1 fruit fly cellular context compared by ENCODE assay signal in the genomic region with DNA sequence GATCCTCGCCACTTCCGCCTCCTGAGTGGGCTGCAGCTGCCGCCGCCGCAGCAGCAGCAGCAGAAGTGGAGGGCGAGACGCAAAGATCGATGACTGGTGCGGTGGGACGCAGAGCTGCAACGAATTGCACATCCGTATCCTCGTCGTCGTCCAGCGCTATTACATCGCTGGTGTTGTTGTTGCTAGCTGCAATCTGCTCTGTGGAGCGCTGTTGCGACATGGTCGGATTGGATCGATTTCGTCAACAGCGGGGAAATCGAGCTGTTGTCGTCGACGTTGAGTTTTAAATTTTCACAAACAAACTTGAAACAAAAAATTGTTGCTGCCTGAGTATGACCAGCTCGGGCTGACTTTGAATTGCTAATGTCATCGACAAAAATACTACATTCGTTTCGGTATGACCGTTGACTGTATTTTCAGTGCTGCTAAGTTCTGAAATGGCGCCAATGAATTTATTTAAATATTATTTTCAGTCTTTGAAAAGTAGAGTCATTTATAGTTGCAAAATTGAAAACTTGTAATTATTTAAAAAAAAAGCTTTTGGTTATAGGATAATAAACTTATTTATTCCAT.
TF ChIP-seq lines count a peak whose summit lies in the region.

A gene (minus strand): TSS at position 369 of the 573 bp plus-strand sequence.

TF ChIP-seq in whole organism, embryonic, 481 proteins besides CTCF, POLR2A, EP300 and RAD21 (continued from another document):
- TF ChIP-seq Max (GFP tag; optimal IDR thresholded peaks at IDR 0.05; lab: Kevin White, UChicago) (peak; percentile 7), CG8924 (tag; optimal IDR thresholded peaks at IDR 0.05; lab: Kevin White, UChicago) (peak; percentile 21), crol (GFP tag; IDR thresholded peaks at IDR 0.05; lab: Robert Waterston, UW) (peak; percentile 57; the same call in 1 of the 2 replicates), CG17829 (tag; optimal IDR thresholded peaks at IDR 0.05; lab: Kevin White, UChicago) (peak; percentile 27), lbe (GFP tag; optimal IDR thresholded peaks at IDR 0.05; lab: Kevin White, UChicago) (peak; percentile 24), vvl (GFP tag; IDR thresholded peaks at IDR 0.05; lab: Robert Waterston, UW) (peak; percentile 61; the same call in 1 of the 2 replicates), CG9797 (GFP tag; optimal IDR thresholded peaks at IDR 0.05; lab: Kevin White, UChicago) (peak; percentile 89), PHDP (tag; optimal IDR thresholded peaks at IDR 0.05; lab: Kevin White, UChicago) (peak; percentile 13), Myb (GFP tag; optimal IDR thresholded peaks at IDR 0.05; lab: Kevin White, UChicago) (peak; percentile 64), Dp (GFP tag; optimal IDR thresholded peaks at IDR 0.05; lab: Kevin White, UChicago) (peak; percentile 94), insv (GFP tag; optimal IDR thresholded peaks at IDR 0.05; lab: Kevin White, UChicago) (peak in 1 of 2 experiments; percentile 0), nmo (GFP tag; optimal IDR thresholded peaks at IDR 0.05; lab: Kevin White, UChicago) (peak; percentile 4), ham (GFP tag; IDR thresholded peaks at IDR 0.05; lab: Robert Waterston, UW) (no peak), CG17361 (GFP tag; IDR thresholded peaks at IDR 0.05; lab: Robert Waterston, UW) (peak; percentile 24; the same call in 1 of the 3 replicates), Dbx (GFP tag; IDR thresholded peaks at IDR 0.05; lab: Robert Waterston, UW) (0 out of 3 replicates have a peak, but pooled peaks have one; percentile 15), CG3726 (GFP tag; IDR thresholded peaks at IDR 0.05; lab: Robert Waterston, UW) (no peak), CG8290 (GFP tag; optimal IDR thresholded peaks at IDR 0.05; lab: Kevin White, UChicago) (no peak), CG8290 (tag; optimal IDR thresholded peaks at IDR 0.05; lab: Kevin White, UChicago) (peak in 1 of 2 experiments; percentile 18), Asciz (GFP tag; optimal IDR thresholded peaks at IDR 0.05; lab: Kevin White, UChicago) (no peak), CG16813 (GFP tag; IDR thresholded peaks at IDR 0.05; lab: Robert Waterston, UW; ENCODE audit: partially characterized antibody) (peak; percentile 40; the same call in 1 of the 3 replicates), gfzf (GFP tag; optimal IDR thresholded peaks at IDR 0.05; lab: Kevin White, UChicago) (peak; percentile 86), Optix (GFP tag; IDR thresholded peaks at IDR 0.05; lab: Robert Waterston, UW) (0 out of 3 replicates have a peak, but pooled peaks have one; percentile 17), Rx (GFP tag; IDR thresholded peaks at IDR 0.05; lab: Robert Waterston, UW) (no peak), CG4360 (GFP tag; IDR thresholded peaks at IDR 0.05; lab: Robert Waterston, UW) (0 out of 2 replicates have a peak, but pooled peaks have one; percentile 43), CG2120 (GFP tag; optimal IDR thresholded peaks at IDR 0.05; lab: Kevin White, UChicago) (peak; percentile 28), CG7271 (tag; optimal IDR thresholded peaks at IDR 0.05; lab: Kevin White, UChicago) (no peak), CG11456 (GFP tag; IDR thresholded peaks at IDR 0.05; lab: Robert Waterston, UW) (no peak), dan (GFP tag; IDR thresholded peaks at IDR 0.05; lab: Robert Waterston, UW) (no peak), Ets97D (GFP tag; optimal IDR thresholded peaks at IDR 0.05; lab: Kevin White, UChicago) (peak; percentile 65), Sin3A (optimal IDR thresholded peaks at IDR 0.05; lab: Kevin White, UChicago) (peak; percentile 2), abd-A (tag; optimal IDR thresholded peaks at IDR 0.05; lab: Kevin White, UChicago) (no peak), NFAT (GFP tag; IDR thresholded peaks at IDR 0.05; lab: Robert Waterston, UW) (no peak), Atf-2 (GFP tag; optimal IDR thresholded peaks at IDR 0.05; lab: Kevin White, UChicago) (no peak), phol (tag; optimal IDR thresholded peaks at IDR 0.05; lab: Kevin White, UChicago) (peak; percentile 10), Sry-δ (GFP tag; optimal IDR thresholded peaks at IDR 0.05; lab: Kevin White, UChicago) (peak; percentile 11), D (optimal IDR thresholded peaks at IDR 0.05; lab: Kevin White, UChicago) (peak; percentile 45), D (GFP tag; optimal IDR thresholded peaks at IDR 0.05; lab: Kevin White, UChicago) (no peak), Med (GFP tag; lab: Kevin White, UChicago) (peak; percentile 72), lab (GFP tag; optimal IDR thresholded peaks at IDR 0.05; lab: Kevin White, UChicago) (no peak), CG12104 (GFP tag; optimal IDR thresholded peaks at IDR 0.05; lab: Kevin White, UChicago) (no peak), CG2116 (GFP tag; optimal IDR thresholded peaks at IDR 0.05; lab: Kevin White, UChicago) (peak; percentile 37), wdn (GFP tag; IDR thresholded peaks at IDR 0.05; lab: Robert Waterston, UW) (no peak), CG12659 (GFP tag; optimal IDR thresholded peaks at IDR 0.05; lab: Kevin White, UChicago) (peak; percentile 46), B-H2 (GFP tag; optimal IDR thresholded peaks at IDR 0.05; lab: Kevin White, UChicago) (no peak), vfl (GFP tag; optimal IDR thresholded peaks at IDR 0.05; lab: Kevin White, UChicago) (peak; percentile 10), Nf-YC (tag; optimal IDR thresholded peaks at IDR 0.05; lab: Kevin White, UChicago) (peak; percentile 4), yki (optimal IDR thresholded peaks at IDR 0.05; lab: Kevin White, UChicago) (no peak), jigr1 (GFP tag; IDR thresholded peaks at IDR 0.05; lab: Robert Waterston, UW) (no peak), pum (GFP tag; optimal IDR thresholded peaks at IDR 0.05; lab: Kevin White, UChicago) (no peak), Doc2 (GFP tag; IDR thresholded peaks at IDR 0.05; lab: Robert Waterston, UW) (no peak), CG30403 (GFP tag; optimal IDR thresholded peaks at IDR 0.05; lab: Kevin White, UChicago) (peak; percentile 8), pzg (GFP tag; optimal IDR thresholded peaks at IDR 0.05; lab: Kevin White, UChicago) (peak; percentile 85), Bgb (GFP tag; IDR thresholded peaks at IDR 0.05; lab: Robert Waterston, UW; ENCODE audit: partially characterized antibody) (0 out of 2 replicates have a peak, but pooled peaks have one; percentile 16), tio (GFP tag; optimal IDR thresholded peaks at IDR 0.05; lab: Kevin White, UChicago) (no peak), pfk (GFP tag; optimal IDR thresholded peaks at IDR 0.05; lab: Kevin White, UChicago) (no peak), ci (GFP tag; IDR thresholded peaks at IDR 0.05; lab: Robert Waterston, UW) (peak; percentile 25; the same call in 1 of the 3 replicates), Dll (GFP tag; IDR thresholded peaks at IDR 0.05; lab: Robert Waterston, UW; ENCODE audit: partially characterized antibody) (peak; percentile 46; the same call in 1 of the 4 replicates), scrt (GFP tag; optimal IDR thresholded peaks at IDR 0.05; lab: Kevin White, UChicago) (peak; percentile 59), CG4617 (GFP tag; optimal IDR thresholded peaks at IDR 0.05; lab: Kevin White, UChicago; ENCODE audit: borderline replicate concordance) (peak; percentile 82), E2f2 (GFP tag; IDR thresholded peaks at IDR 0.05; lab: Robert Waterston, UW) (peak; percentile 97), Blimp-1 (GFP tag; optimal IDR thresholded peaks at IDR 0.05; lab: Kevin White, UChicago) (no peak), CG14710 (tag; optimal IDR thresholded peaks at IDR 0.05; lab: Kevin White, UChicago) (peak; percentile 46), CG1603 (tag; optimal IDR thresholded peaks at IDR 0.05; lab: Kevin White, UChicago) (peak; percentile 49), CoRest (tag; optimal IDR thresholded peaks at IDR 0.05; lab: Kevin White, UChicago) (peak; percentile 18), Fer1 (GFP tag; optimal IDR thresholded peaks at IDR 0.05; lab: Kevin White, UChicago) (peak; percentile 29), bsh (GFP tag; optimal IDR thresholded peaks at IDR 0.05; lab: Kevin White, UChicago) (peak in 1 of 2 experiments; percentile 5), CG15514 (GFP tag; optimal IDR thresholded peaks at IDR 0.05; lab: Kevin White, UChicago) (peak; percentile 29), CG15601 (tag; optimal IDR thresholded peaks at IDR 0.05; lab: Kevin White, UChicago) (peak; percentile 26), tup (GFP tag; optimal IDR thresholded peaks at IDR 0.05; lab: Kevin White, UChicago) (no peak), Lhr (GFP tag; optimal IDR thresholded peaks at IDR 0.05; lab: Kevin White, UChicago) (peak; percentile 24), YL-1 (GFP tag; optimal IDR thresholded peaks at IDR 0.05; lab: Kevin White, UChicago) (peak; percentile 20), fu2 (GFP tag; optimal IDR thresholded peaks at IDR 0.05; lab: Kevin White, UChicago) (no peak), BEAF-32 (GFP tag; optimal IDR thresholded peaks at IDR 0.05; lab: Kevin White, UChicago) (peak; percentile 15), CG11504 (tag; optimal IDR thresholded peaks at IDR 0.05; lab: Kevin White, UChicago) (peak; percentile 57), HmgZ (tag; optimal IDR thresholded peaks at IDR 0.05; lab: Kevin White, UChicago) (peak; percentile 8), CG1233 (GFP tag; optimal IDR thresholded peaks at IDR 0.05; lab: Kevin White, UChicago) (no peak), trem (tag; optimal IDR thresholded peaks at IDR 0.05; lab: Kevin White, UChicago) (peak; percentile 78), gsb-n (tag; optimal IDR thresholded peaks at IDR 0.05; lab: Kevin White, UChicago) (peak; percentile 41)
